Worm (Caenorhabditis elegans): ENCODE results near the gene cah-3.

Gene cah-3

ce11 chrX:16529937-16530336, 42.7 kb downstream of the cah-3 start:
- TF ChIP-seq T22C8.4 (GFP tag; IDR thresholded peaks at IDR 0.05) (no peak), cog-1 (tag; optimal IDR thresholded peaks at IDR 0.05) (no peak), med-1 (GFP tag; optimal IDR thresholded peaks at IDR 0.05; ENCODE audit: insufficient read depth) (no peak), tab-1 (GFP tag; IDR thresholded peaks at IDR 0.05) (no peak), ref-1 (GFP tag; conservative IDR thresholded peaks at IDR 0.05) (no peak)

ce11 chrX:16530455-16530854, 43.2 kb downstream of the cah-3 start:
- TF ChIP-seq tab-1 (GFP tag; IDR thresholded peaks at IDR 0.05): no peak
- TF ChIP-seq med-1 (GFP tag; optimal IDR thresholded peaks at IDR 0.05; ENCODE audit: insufficient read depth): no peak
- TF ChIP-seq ztf-29 (GFP tag; IDR thresholded peaks at IDR 0.05): no peak
- TF ChIP-seq klf-2 (GFP tag; conservative IDR thresholded peaks at IDR 0.05): no peak
- no peak for TF ChIP-seq T22C8.4 (GFP tag; IDR thresholded peaks at IDR 0.05)
- no peak for TF ChIP-seq ref-1 (GFP tag; conservative IDR thresholded peaks at IDR 0.05)
- no peak for TF ChIP-seq flt-1 (GFP tag; IDR thresholded peaks at IDR 0.05)
- TF ChIP-seq cog-1 (tag; optimal IDR thresholded peaks at IDR 0.05): no peak
- no peak for TF ChIP-seq ztf-23 (GFP tag; IDR thresholded peaks at IDR 0.05)

ce11 chrX:16532513-16532912, 45.2 kb downstream of the cah-3 start:
- TF ChIP-seq T22C8.4 (GFP tag; IDR thresholded peaks at IDR 0.05) (no peak), ztf-29 (GFP tag; IDR thresholded peaks at IDR 0.05) (no peak), med-1 (GFP tag; optimal IDR thresholded peaks at IDR 0.05; ENCODE audit: insufficient read depth) (no peak), ref-1 (GFP tag; conservative IDR thresholded peaks at IDR 0.05) (no peak), flt-1 (GFP tag; IDR thresholded peaks at IDR 0.05) (no peak), klf-2 (GFP tag; conservative IDR thresholded peaks at IDR 0.05) (no peak), cog-1 (tag; optimal IDR thresholded peaks at IDR 0.05) (no peak), tab-1 (GFP tag; IDR thresholded peaks at IDR 0.05) (no peak), ztf-23 (GFP tag; IDR thresholded peaks at IDR 0.05) (no peak)

ce11 chrX:16533860-16534259, 46.6 kb downstream of the cah-3 start:
- TF ChIP-seq klf-2 (GFP tag; conservative IDR thresholded peaks at IDR 0.05) (no peak), T22C8.4 (GFP tag; IDR thresholded peaks at IDR 0.05) (no peak), ztf-23 (GFP tag; IDR thresholded peaks at IDR 0.05) (no peak), tab-1 (GFP tag; IDR thresholded peaks at IDR 0.05) (no peak), cog-1 (tag; optimal IDR thresholded peaks at IDR 0.05) (no peak), ztf-29 (GFP tag; IDR thresholded peaks at IDR 0.05) (no peak), flt-1 (GFP tag; IDR thresholded peaks at IDR 0.05) (no peak), ref-1 (GFP tag; conservative IDR thresholded peaks at IDR 0.05) (no peak), med-1 (GFP tag; optimal IDR thresholded peaks at IDR 0.05; ENCODE audit: insufficient read depth) (no peak)

- TF ChIP-seq klf-2 (GFP tag; conservative IDR thresholded peaks at IDR 0.05) (no peak), flt-1 (GFP tag; IDR thresholded peaks at IDR 0.05) (0 out of 2 replicates have a peak, but pooled peaks have one; percentile 10)
Measured at ce11 chrX:16534564-16534963, 47.3 kb downstream of the cah-3 start.

- TF ChIP-seq tab-1 (GFP tag; IDR thresholded peaks at IDR 0.05) (no peak), T22C8.4 (GFP tag; IDR thresholded peaks at IDR 0.05) (no peak), ztf-29 (GFP tag; IDR thresholded peaks at IDR 0.05) (no peak), med-1 (GFP tag; optimal IDR thresholded peaks at IDR 0.05; ENCODE audit: insufficient read depth) (no peak), cog-1 (tag; optimal IDR thresholded peaks at IDR 0.05) (no peak), ref-1 (GFP tag; conservative IDR thresholded peaks at IDR 0.05) (no peak), klf-2 (GFP tag; conservative IDR thresholded peaks at IDR 0.05) (no peak), ztf-23 (GFP tag; IDR thresholded peaks at IDR 0.05) (no peak), flt-1 (GFP tag; IDR thresholded peaks at IDR 0.05) (no peak)
Measured at ce11 chrX:16535192-16535591, 47.9 kb downstream of the cah-3 start.

ce11 chrX:16536230-16536940, 49.1 kb downstream of the cah-3 start, which contains the start of gene pat-9:
TSS of gene pat-9 (plus strand) at chrX:16536890.
- TF ChIP-seq ref-1 (GFP tag; conservative IDR thresholded peaks at IDR 0.05) (no peak), klf-2 (GFP tag; conservative IDR thresholded peaks at IDR 0.05) (no peak), flt-1 (GFP tag; IDR thresholded peaks at IDR 0.05) (no peak), ztf-23 (GFP tag; IDR thresholded peaks at IDR 0.05) (no peak)

Data from whole organism, midembryonic.